Worm (Caenorhabditis elegans) whole organism, L1 larva: ENCODE measurements around the gene tomm-70.

Source experiments
- aly-2 ChIP-seq: fragments of 150-350 bp; optimal IDR thresholded peaks from 2 replicates; lab custom pipeline; 2014; ENCODE audit warnings: missing biosample characterization, missing genetic modification characterization
- blmp-1 ChIP-seq: fragments of 150-350 bp; optimal IDR thresholded peaks from 2 replicates; lab custom pipeline; 2014; ENCODE audit warnings: missing biosample characterization, missing genetic modification characterization
- lin-13 ChIP-seq: fragments of 150-350 bp; optimal IDR thresholded peaks from 2 replicates; lab custom pipeline; 2014; ENCODE audit warnings: missing biosample characterization, missing genetic modification reagents, missing genetic modification characterization

ce11 chrIII:8718592-8718991 is 36.0 kb downstream of the tomm-70 start:
- no peak for TF ChIP-seq lin-13 (GFP tag; lab: Kevin White, UChicago)
- TF ChIP-seq blmp-1 (tag; lab: Kevin White, UChicago): no peak
- no peak for TF ChIP-seq aly-2
